Fruit fly (Drosophila melanogaster): ENCODE data around the gene CG10311.

DNA sequence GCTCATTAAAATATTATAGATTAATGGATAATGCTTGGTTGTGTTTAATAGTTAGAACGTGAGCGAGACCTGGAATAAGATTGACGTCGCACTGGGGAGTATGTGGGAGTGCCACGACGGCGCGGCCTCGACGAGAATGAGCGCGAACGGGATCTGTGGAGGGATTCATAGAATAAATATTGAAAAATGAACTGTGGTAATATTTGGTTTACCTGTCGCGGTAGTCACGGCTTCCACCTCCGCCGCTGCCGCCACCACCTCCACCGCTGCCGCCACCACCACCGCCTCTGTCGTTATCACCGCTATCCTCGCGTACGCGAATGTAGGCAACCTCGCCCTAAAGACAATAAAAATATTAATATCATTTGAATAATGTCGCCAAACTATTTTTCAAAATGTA is 16.2 kb downstream of the CG10311 start:
- TF ChIP-seq insv (optimal IDR thresholded peaks at IDR 0.05) (no peak), Sin3A (optimal IDR thresholded peaks at IDR 0.05) (no peak), ttk (optimal IDR thresholded peaks at IDR 0.05) (no peak)

Data from Kc167 (cell line).